Worm (Caenorhabditis elegans) whole organism, young adult: ENCODE measurements around the gene phat-6.

Source experiments
- B0019.2 ChIP-seq: fragments of 200-800 bp; sonication (Bioruptor generic); conservative IDR thresholded peaks from 2 replicates; pipeline ENCODE4 v1.3.6; 2022; ENCODE audit warnings: missing genetic modification reagents, missing genetic modification characterization, missing compliant biosample characterization
- B0261.1 ChIP-seq: sonication (generic microtip); optimal IDR thresholded peaks from 2 replicates; lab custom pipeline; 2016; ENCODE audit warnings: mild to moderate bottlenecking, missing genetic modification characterization, moderate library complexity, missing compliant biosample characterization
- C17E4.6 ChIP-seq: fragments of 200-800 bp; sonication (Bioruptor generic); IDR thresholded peaks from 2 replicates; pipeline ENCODE4 v1.3.6; 2022; ENCODE audit warnings: missing genetic modification reagents, missing genetic modification characterization, missing compliant biosample characterization
- F10E7.11 ChIP-seq: sonication (generic microtip); optimal IDR thresholded peaks from 2 replicates; lab custom pipeline; 2017; ENCODE audit warnings: mild to moderate bottlenecking, missing genetic modification characterization, moderate library complexity, missing compliant biosample characterization
- F52B5.7 ChIP-seq: sonication (generic microtip); optimal IDR thresholded peaks from 2 replicates; lab custom pipeline; 2016; ENCODE audit warnings: mild to moderate bottlenecking, missing genetic modification characterization, missing compliant biosample characterization
- F57A8.1 ChIP-seq: fragments of 200-800 bp; sonication (Bioruptor generic); optimal IDR thresholded peaks from 2 replicates; lab custom pipeline; 2018; ENCODE audit warnings: mild to moderate bottlenecking, missing genetic modification characterization, moderate library complexity, missing compliant biosample characterization
- K11D2.4 ChIP-seq: fragments of 200-800 bp; sonication (Bioruptor generic); IDR thresholded peaks from 2 replicates; pipeline ENCODE4 v1.3.6; 2022; ENCODE audit warnings: missing genetic modification reagents, missing genetic modification characterization, missing compliant biosample characterization
- T07F8.4 ChIP-seq: sonication (generic microtip); optimal IDR thresholded peaks from 2 replicates; lab custom pipeline; 2016; ENCODE audit warnings: mild to moderate bottlenecking, missing genetic modification characterization, moderate library complexity, missing compliant biosample characterization
- Y53F4B.3 ChIP-seq: fragments of 200-800 bp; sonication (Bioruptor generic); IDR thresholded peaks from 2 replicates; pipeline ENCODE4 v1.3.6; 2022; ENCODE audit warnings: missing genetic modification reagents, missing genetic modification characterization, missing compliant biosample characterization
- Y53G8AR.9 ChIP-seq: fragments of 200-800 bp; sonication (Bioruptor generic); conservative IDR thresholded peaks from 2 replicates; pipeline ENCODE4 v1.3.6; 2022; ENCODE audit warnings: missing genetic modification reagents, missing genetic modification characterization, missing compliant biosample characterization
- ccch-3 ChIP-seq: fragments of 200-800 bp; sonication (Bioruptor generic); optimal IDR thresholded peaks from 2 replicates; lab custom pipeline; 2018; ENCODE audit warnings: mild to moderate bottlenecking, missing genetic modification characterization, missing compliant biosample characterization
- cebp-1 ChIP-seq, 2 experiments: fragments of 200-800 bp in 1 of 2; sonication (Bioruptor generic) in 1 of 2; sonication (generic microtip) in 1 of 2; IDR thresholded peaks in 1 of 2; optimal IDR thresholded peaks in 1 of 2; 2 replicates each; pipeline versions ENCODE4 v1.3.6 to Lab custom; 2017 to 2022; ENCODE audit warnings: missing compliant biosample characterization in 2 of 2, missing genetic modification characterization in 2 of 2, mild to moderate bottlenecking in 1 of 2, missing genetic modification reagents in 1 of 2, moderate library complexity in 1 of 2
- cebp-2 ChIP-seq: fragments of 200-800 bp; sonication (Bioruptor generic); IDR thresholded peaks from 2 replicates; pipeline ENCODE4 v1.3.6; 2022; ENCODE audit warnings: missing genetic modification characterization, missing compliant biosample characterization
- ceh-100 ChIP-seq: fragments of 200-800 bp; sonication (Bioruptor generic); IDR thresholded peaks from 2 replicates; pipeline ENCODE4 v1.3.6; 2022; ENCODE audit warnings: missing genetic modification reagents, missing genetic modification characterization, missing compliant biosample characterization
- die-1 ChIP-seq: sonication (generic microtip); optimal IDR thresholded peaks from 2 replicates; lab custom pipeline; 2016; ENCODE audit warnings: missing genotype, mild to moderate bottlenecking, missing genetic modification characterization, missing compliant biosample characterization
- dox-1 ChIP-seq: fragments of 200-800 bp; sonication (Bioruptor generic); IDR thresholded peaks from 2 replicates; pipeline ENCODE4 v1.3.6; 2022; ENCODE audit warnings: missing genetic modification reagents, missing genetic modification characterization, missing compliant biosample characterization
- egl-44 ChIP-seq: fragments of 200-800 bp; sonication (Bioruptor generic); IDR thresholded peaks from 2 replicates; pipeline ENCODE4 v1.3.6; 2022; ENCODE audit warnings: missing genetic modification reagents, missing genetic modification characterization, missing compliant biosample characterization
- ekl-4 ChIP-seq: fragments of 200-800 bp; sonication (Bioruptor generic); IDR thresholded peaks from 2 replicates; pipeline ENCODE4 v1.3.6; 2022; ENCODE audit warnings: missing genetic modification reagents, missing genetic modification characterization, missing compliant biosample characterization
- hmg-1.2 ChIP-seq: fragments of 200-800 bp; sonication (Bioruptor generic); IDR thresholded peaks from 2 replicates; pipeline ENCODE4 v1.3.6; 2022; ENCODE audit warnings: missing genetic modification reagents, missing genetic modification characterization, missing compliant biosample characterization
- hmg-20 ChIP-seq: fragments of 200-800 bp; sonication (Bioruptor generic); IDR thresholded peaks from 2 replicates; pipeline ENCODE4 v1.3.6; 2022; ENCODE audit warnings: missing genetic modification reagents, missing genetic modification characterization, missing compliant biosample characterization
- hrde-1 ChIP-seq: sonication (generic microtip); optimal IDR thresholded peaks from 2 replicates; lab custom pipeline; 2016; ENCODE audit warnings: missing genetic modification characterization, mild to moderate bottlenecking, missing compliant biosample characterization, moderate library complexity, missing genotype, missing genetic modification reagents, borderline replicate concordance
- hsf-1 ChIP-seq: fragments of 200-800 bp; sonication (Bioruptor generic); IDR thresholded peaks from 2 replicates; pipeline ENCODE4 v1.3.6; 2022; ENCODE audit warnings: missing genetic modification reagents, missing genetic modification characterization, missing compliant biosample characterization
- lag-1 ChIP-seq: fragments of 200-800 bp; sonication (Bioruptor generic); IDR thresholded peaks from 2 replicates; pipeline ENCODE4 v1.3.6; 2022; ENCODE audit warnings: missing genetic modification reagents, missing genetic modification characterization, missing compliant biosample characterization
- let-607 ChIP-seq, 2 experiments: fragments of 200-800 bp in 1 of 2; sonication (Bioruptor generic) in 1 of 2; sonication (generic microtip) in 1 of 2; optimal IDR thresholded peaks; 2 replicates each; lab custom pipeline; 2016 to 2018; ENCODE audit warnings: mild to moderate bottlenecking in 2 of 2, missing compliant biosample characterization in 2 of 2, missing genetic modification characterization in 2 of 2, moderate library complexity in 2 of 2, missing genotype in 1 of 2
- lin-26 ChIP-seq: fragments of 200-800 bp; sonication (Bioruptor generic); IDR thresholded peaks from 2 replicates; pipeline ENCODE4 v1.3.6; 2022; ENCODE audit warnings: missing genetic modification reagents, missing genetic modification characterization, missing compliant biosample characterization
- lin-35 ChIP-seq, 3 experiments: fragments of 150-350 bp in 2 of 3; sonication (generic microtip) in 1 of 3; optimal IDR thresholded peaks; 2 replicates each; lab custom pipeline; 2014 to 2018; ENCODE audit warnings: missing biosample characterization in 3 of 3, missing genetic modification characterization in 3 of 3, missing genetic modification reagents in 3 of 3
- lsy-27 ChIP-seq: sonication (generic microtip); optimal IDR thresholded peaks from 2 replicates; lab custom pipeline; 2017; ENCODE audit warnings: missing genetic modification characterization, mild to moderate bottlenecking, missing compliant biosample characterization, antibody characterized with exemption, missing genotype, borderline replicate concordance; ENCODE audit not compliant: insufficient read depth
- madf-6 ChIP-seq: fragments of 200-800 bp; sonication (Bioruptor generic); IDR thresholded peaks from 2 replicates; pipeline ENCODE4 v1.3.6; 2022; ENCODE audit warnings: missing genetic modification reagents, missing genetic modification characterization, missing compliant biosample characterization
- mxl-1 ChIP-seq: sonication (generic microtip); optimal IDR thresholded peaks from 2 replicates; lab custom pipeline; 2016; ENCODE audit warnings: missing genetic modification characterization, missing compliant biosample characterization
- nfya-1 ChIP-seq: sonication (generic microtip); optimal IDR thresholded peaks from 2 replicates; lab custom pipeline; 2017; ENCODE audit warnings: antibody characterized with exemption, missing compliant biosample characterization, missing genetic modification characterization, borderline replicate concordance; ENCODE audit not compliant: insufficient read depth
- nfya-2 ChIP-seq: fragments of 200-800 bp; sonication (Bioruptor generic); IDR thresholded peaks from 2 replicates; pipeline ENCODE4 v1.3.6; 2022; ENCODE audit warnings: missing genetic modification reagents, missing genetic modification characterization, missing compliant biosample characterization
- nfyb-1 ChIP-seq: fragments of 200-800 bp; sonication (Bioruptor generic); IDR thresholded peaks from 2 replicates; pipeline ENCODE4 v1.3.6; 2022; ENCODE audit warnings: missing genetic modification reagents, missing genetic modification characterization, missing compliant biosample characterization
- nhr-27 ChIP-seq: fragments of 200-800 bp; sonication (Bioruptor generic); optimal IDR thresholded peaks from 2 replicates; lab custom pipeline; 2018; ENCODE audit warnings: mild to moderate bottlenecking, missing genetic modification characterization, moderate library complexity, missing compliant biosample characterization
- pbrm-1 ChIP-seq: fragments of 200-800 bp; sonication (Bioruptor generic); IDR thresholded peaks from 2 replicates; pipeline ENCODE4 v1.3.6; 2022; ENCODE audit warnings: missing genetic modification reagents, missing genetic modification characterization, missing compliant biosample characterization
- pha-4 ChIP-seq: fragments of 150-350 bp; sonication (generic microtip); optimal IDR thresholded peaks from 2 replicates; lab custom pipeline; 2014; ENCODE audit warnings: missing biosample characterization, missing genetic modification reagents, missing genetic modification characterization
- rcor-1 ChIP-seq: fragments of 200-800 bp; sonication (Bioruptor generic); IDR thresholded peaks from 2 replicates; pipeline ENCODE4 v1.3.6; 2022; ENCODE audit warnings: missing genetic modification reagents, missing genetic modification characterization, missing compliant biosample characterization
- repo-1 ChIP-seq: sonication (generic microtip); optimal IDR thresholded peaks from 2 replicates; lab custom pipeline; 2017; ENCODE audit warnings: mild to moderate bottlenecking, missing genetic modification characterization, missing compliant biosample characterization
- somi-1 ChIP-seq: fragments of 200-800 bp; sonication (Bioruptor generic); optimal IDR thresholded peaks from 2 replicates; lab custom pipeline; 2018; ENCODE audit warnings: mild to moderate bottlenecking, missing genetic modification characterization, missing compliant biosample characterization
- tbp1 ChIP-seq: fragments of 200-800 bp; sonication (Bioruptor generic); optimal IDR thresholded peaks from 2 replicates; lab custom pipeline; 2018; ENCODE audit warnings: mild to moderate bottlenecking, missing genetic modification characterization, missing compliant biosample characterization
- tbx-9 ChIP-seq: sonication (generic microtip); optimal IDR thresholded peaks from 2 replicates; lab custom pipeline; 2016; ENCODE audit warnings: borderline replicate concordance, missing genetic modification characterization, inconsistent platforms, missing compliant biosample characterization
- tlf-1 ChIP-seq: fragments of 200-800 bp; sonication (Bioruptor generic); optimal IDR thresholded peaks from 2 replicates; lab custom pipeline; 2018; ENCODE audit warnings: mild to moderate bottlenecking, missing genetic modification characterization, missing compliant biosample characterization
- xnd-1 ChIP-seq: sonication (generic microtip); optimal IDR thresholded peaks from 2 replicates; lab custom pipeline; 2016; ENCODE audit warnings: missing genotype, missing genetic modification reagents, missing genetic modification characterization, missing compliant biosample characterization
- ztf-25 ChIP-seq: fragments of 200-800 bp; sonication (Bioruptor generic); IDR thresholded peaks from 2 replicates; pipeline ENCODE4 v1.3.6; 2022; ENCODE audit warnings: missing genetic modification reagents, missing genetic modification characterization, missing compliant biosample characterization
- ztf-26 ChIP-seq: sonication (generic microtip); optimal IDR thresholded peaks from 2 replicates; lab custom pipeline; 2017; ENCODE audit warnings: missing genetic modification characterization, missing compliant biosample characterization
- ztf-3 ChIP-seq: fragments of 200-800 bp; sonication (Bioruptor generic); optimal IDR thresholded peaks from 2 replicates; lab custom pipeline; 2018; ENCODE audit warnings: mild to moderate bottlenecking, missing genetic modification characterization, missing compliant biosample characterization
- ztf-6 ChIP-seq: fragments of 200-800 bp; sonication (Bioruptor generic); IDR thresholded peaks from 2 replicates; pipeline ENCODE4 v1.3.6; 2022; ENCODE audit warnings: missing genetic modification reagents, missing genetic modification characterization, missing compliant biosample characterization

phat-6 gene

ce11 chrX:15194283-15194682, at the start of gene phat-6:
TSS of gene phat-6 (minus strand) at chrX:15194383.
- TF ChIP-seq ekl-4 (GFP tag; lab: Robert Waterston, UW), result no peak
- no peak for TF ChIP-seq ztf-6 (GFP tag; lab: Robert Waterston, UW)
- no peak for TF ChIP-seq F52B5.7 (tag; lab: Kevin White, UChicago)
- TF ChIP-seq F10E7.11 (tag; lab: Kevin White, UChicago), result no peak
- no peak for TF ChIP-seq lsy-27
- TF ChIP-seq ccch-3 (GFP tag; lab: Kevin White, UChicago), result no peak
- TF ChIP-seq xnd-1 (tag; lab: Kevin White, UChicago), result no peak
- no peak for TF ChIP-seq let-607 (tag; optimal IDR thresholded peaks at IDR 0.05; lab: Kevin White, UChicago)

ce11 chrX:15242726-15243125, 48.5 kb upstream of the phat-6 start:
- TF ChIP-seq C17E4.6 (GFP tag; lab: Robert Waterston, UW) (no peak), tbx-9 (tag; lab: Kevin White, UChicago) (no peak), egl-44 (GFP tag; lab: Robert Waterston, UW) (no peak), cebp-2 (GFP tag; lab: Robert Waterston, UW) (no peak), B0019.2 (GFP tag; lab: Robert Waterston, UW) (peak; percentile 33; the same call in 1 of the 2 replicates), lin-26 (GFP tag; lab: Robert Waterston, UW) (peak; percentile 66), hrde-1 (no peak), ztf-25 (peak; percentile 48; the same call in 1 of the 2 replicates), pbrm-1 (GFP tag; lab: Robert Waterston, UW) (peak; percentile 68), die-1 (tag; lab: Kevin White, UChicago) (peak; percentile 47), mxl-1 (no peak), T07F8.4 (tag; lab: Kevin White, UChicago) (no peak), ztf-3 (GFP tag; lab: Kevin White, UChicago) (no peak), dox-1 (GFP tag; lab: Robert Waterston, UW) (no peak), hsf-1 (GFP tag; lab: Robert Waterston, UW) (no peak), ceh-100 (GFP tag; lab: Robert Waterston, UW) (no peak), lag-1 (GFP tag; lab: Robert Waterston, UW) (no peak), lin-35 (GFP tag; optimal IDR thresholded peaks at IDR 0.05; lab: Kevin White, UChicago) (no peak), tbp1 (GFP tag; lab: Kevin White, UChicago) (peak; percentile 87), nfya-1 (tag; lab: Kevin White, UChicago) (no peak), pha-4 (tag; lab: Kevin White, UChicago) (no peak), repo-1 (no peak), K11D2.4 (GFP tag; lab: Robert Waterston, UW) (no peak), madf-6 (peak; percentile 15; the same call in 1 of the 2 replicates), Y53G8AR.9 (GFP tag; lab: Robert Waterston, UW) (no peak), ztf-26 (no peak), nfya-2 (GFP tag; lab: Robert Waterston, UW) (no peak), nhr-27 (no peak), hmg-1.2 (peak; percentile 64), B0261.1 (tag; lab: Kevin White, UChicago) (peak; percentile 73), F57A8.1 (GFP tag; lab: Kevin White, UChicago) (no peak), rcor-1 (GFP tag; lab: Robert Waterston, UW) (no peak), somi-1 (GFP tag; lab: Kevin White, UChicago) (no peak), Y53F4B.3 (GFP tag; lab: Robert Waterston, UW) (no peak), nfyb-1 (GFP tag; lab: Robert Waterston, UW) (no peak), hmg-20 (GFP tag; lab: Robert Waterston, UW) (0 out of 2 replicates have a peak, but pooled peaks have one; percentile 37), F10E7.11 (tag; lab: Kevin White, UChicago) (no peak), tlf-1 (GFP tag; lab: Kevin White, UChicago) (no peak), cebp-1 (GFP tag; IDR thresholded peaks at IDR 0.05; lab: Robert Waterston, UW) (no peak), cebp-1 (tag; optimal IDR thresholded peaks at IDR 0.05; lab: Kevin White, UChicago) (no peak)
